Fruit fly (Drosophila melanogaster): Measurements from ENCODE around the gene CG18764.

The CG18764 gene

dm6 chr3R:11657786-11658193 is 31.1 kb downstream of the CG18764 start (continued):
- no peak for TF ChIP-seq CrebB (tag; optimal IDR thresholded peaks at IDR 0.05)
- no peak for TF ChIP-seq emc (GFP tag; optimal IDR thresholded peaks at IDR 0.05)
- peak; percentile 16; the same call in 1 of the 2 replicates for TF ChIP-seq sob (GFP tag; IDR thresholded peaks at IDR 0.05)
- TF ChIP-seq sug (tag; optimal IDR thresholded peaks at IDR 0.05) = no peak
- TF ChIP-seq Jarid2 (GFP tag; optimal IDR thresholded peaks at IDR 0.05) = no peak
- peak; percentile 23 for TF ChIP-seq CG30403 (GFP tag; optimal IDR thresholded peaks at IDR 0.05)
- TF ChIP-seq Ravus (GFP tag; IDR thresholded peaks at IDR 0.05) = no peak
- no peak for TF ChIP-seq CG6791 (GFP tag; IDR thresholded peaks at IDR 0.05; ENCODE audit: partially characterized antibody)
- TF ChIP-seq chif (GFP tag; optimal IDR thresholded peaks at IDR 0.05) = peak in 1 of 2 experiments; percentile 27
- TF ChIP-seq jumu (GFP tag; optimal IDR thresholded peaks at IDR 0.05) = peak; percentile 51
- peak; percentile 26 for TF ChIP-seq Nf-YC (tag; optimal IDR thresholded peaks at IDR 0.05)
- TF ChIP-seq Blimp-1 (GFP tag; optimal IDR thresholded peaks at IDR 0.05) = peak; percentile 46
- TF ChIP-seq Nf-YB (GFP tag; optimal IDR thresholded peaks at IDR 0.05) = peak; percentile 46
- no peak for TF ChIP-seq en (GFP tag; optimal IDR thresholded peaks at IDR 0.05)
- TF ChIP-seq HLH4C (GFP tag; IDR thresholded peaks at IDR 0.05; ENCODE audit: partially characterized antibody) = no peak
- TF ChIP-seq psq (GFP tag; optimal IDR thresholded peaks at IDR 0.05) = no peak
- TF ChIP-seq ATbp (GFP tag; optimal IDR thresholded peaks at IDR 0.05) = peak; percentile 12
- TF ChIP-seq aop (GFP tag; IDR thresholded peaks at IDR 0.05) = no peak
- TF ChIP-seq Dfd (GFP tag; optimal IDR thresholded peaks at IDR 0.05) = no peak
- TF ChIP-seq CG34376 (GFP tag; optimal IDR thresholded peaks at IDR 0.05) = no peak
- TF ChIP-seq CG31441 (GFP tag; IDR thresholded peaks at IDR 0.05) = peak; percentile 14; the same call in 1 of the 2 replicates
- TF ChIP-seq abd-A (tag; optimal IDR thresholded peaks at IDR 0.05) = no peak
- no peak for TF ChIP-seq yki (optimal IDR thresholded peaks at IDR 0.05)
- TF ChIP-seq chm (GFP tag; IDR thresholded peaks at IDR 0.05) = no peak
- TF ChIP-seq CG33557 (GFP tag; optimal IDR thresholded peaks at IDR 0.05) = no peak
- no peak for TF ChIP-seq CG3726 (GFP tag; IDR thresholded peaks at IDR 0.05)
- no peak for TF ChIP-seq p53 (GFP tag; optimal IDR thresholded peaks at IDR 0.05)
- no peak for TF ChIP-seq Dref (GFP tag; IDR thresholded peaks at IDR 0.05)
- TF ChIP-seq CG7963 (GFP tag; IDR thresholded peaks at IDR 0.05; ENCODE audit: partially characterized antibody) = no peak
- TF ChIP-seq bsh (GFP tag; optimal IDR thresholded peaks at IDR 0.05) = peak; percentile 59
- peak; percentile 38 for TF ChIP-seq vfl (GFP tag; optimal IDR thresholded peaks at IDR 0.05)
- TF ChIP-seq CG11504 (tag; optimal IDR thresholded peaks at IDR 0.05) = peak; percentile 54
- peak; percentile 4 for TF ChIP-seq pum (GFP tag; optimal IDR thresholded peaks at IDR 0.05)
- TF ChIP-seq Pdp1 (GFP tag; optimal IDR thresholded peaks at IDR 0.05) = peak; percentile 15 to 43
- TF ChIP-seq CG12104 (GFP tag; optimal IDR thresholded peaks at IDR 0.05) = no peak
- TF ChIP-seq CG31365 (tag; optimal IDR thresholded peaks at IDR 0.05) = no peak
- no peak for TF ChIP-seq mirr (GFP tag; optimal IDR thresholded peaks at IDR 0.05)
- no peak for TF ChIP-seq fd64A (GFP tag; optimal IDR thresholded peaks at IDR 0.05)
- peak; percentile 82 for TF ChIP-seq CG9932 (GFP tag; IDR thresholded peaks at IDR 0.05)
- TF ChIP-seq CG30020 (tag; optimal IDR thresholded peaks at IDR 0.05) = no peak
- peak; percentile 10 for TF ChIP-seq cwo (GFP tag; optimal IDR thresholded peaks at IDR 0.05)
- no peak for TF ChIP-seq insv (GFP tag; optimal IDR thresholded peaks at IDR 0.05)
- 0 out of 3 replicates have a peak, but pooled peaks have one; percentile 8 for TF ChIP-seq CG17361 (GFP tag; IDR thresholded peaks at IDR 0.05)
- no peak for TF ChIP-seq CG10321 (GFP tag; IDR thresholded peaks at IDR 0.05)
- no peak for TF ChIP-seq gt (GFP tag; IDR thresholded peaks at IDR 0.05)
- TF ChIP-seq GATAe (GFP tag; conservative IDR thresholded peaks at IDR 0.05) = no peak
- TF ChIP-seq CG32772 (GFP tag; IDR thresholded peaks at IDR 0.05) = no peak
- TF ChIP-seq shn (GFP tag; optimal IDR thresholded peaks at IDR 0.05) = peak; percentile 39
- TF ChIP-seq CG9437 (GFP tag; optimal IDR thresholded peaks at IDR 0.05) = no peak
- TF ChIP-seq slbo (GFP tag; IDR thresholded peaks at IDR 0.05) = peak; percentile 73
- no peak for TF ChIP-seq wdn (GFP tag; IDR thresholded peaks at IDR 0.05)
- TF ChIP-seq Fer3 (tag; optimal IDR thresholded peaks at IDR 0.05) = peak; percentile 32
